Worm (Caenorhabditis elegans) whole organism, mixed stage, embryonic: ENCODE results near the gene gcy-34.

Source experiments
- M03D4.4 ChIP-seq: sonication (generic microtip); optimal IDR thresholded peaks from 2 replicates; lab custom pipeline; 2017; ENCODE audit warnings: mild to moderate bottlenecking, missing genetic modification characterization, missing compliant biosample characterization
- blmp-1 ChIP-seq: fragments of 150-350 bp; optimal IDR thresholded peaks from 2 replicates; lab custom pipeline; 2014; ENCODE audit warnings: missing biosample characterization, missing genetic modification characterization
- ceh-39 ChIP-seq: fragments of 150-350 bp; optimal IDR thresholded peaks from 2 replicates; lab custom pipeline; 2014; ENCODE audit warnings: missing biosample characterization, missing genetic modification characterization
- ceh-43 ChIP-seq: fragments of 200-800 bp; sonication (Bioruptor generic); optimal IDR thresholded peaks from 2 replicates; lab custom pipeline; 2018; ENCODE audit warnings: mild to moderate bottlenecking, missing genetic modification characterization, moderate library complexity, missing compliant biosample characterization
- ceh-83 ChIP-seq: fragments of 200-800 bp; sonication (Bioruptor generic); optimal IDR thresholded peaks from 2 replicates; lab custom pipeline; 2018; ENCODE audit warnings: mild to moderate bottlenecking, missing genetic modification characterization, missing compliant biosample characterization
- ces-1 ChIP-seq: fragments of 150-350 bp; optimal IDR thresholded peaks from 2 replicates; lab custom pipeline; 2014; ENCODE audit warnings: missing biosample characterization, missing genetic modification reagents, missing genetic modification characterization
- drap-1 ChIP-seq: fragments of 200-800 bp; sonication (Bioruptor generic); optimal IDR thresholded peaks from 3 replicates; lab custom pipeline; 2018; ENCODE audit warnings: mild to moderate bottlenecking, missing genetic modification characterization, missing compliant biosample characterization
- elt-1 ChIP-seq: sonication (generic microtip); optimal IDR thresholded peaks from 2 replicates; lab custom pipeline; 2017; ENCODE audit warnings: missing genetic modification characterization, mild to moderate bottlenecking, missing compliant biosample characterization, antibody characterized with exemption, moderate library complexity, borderline replicate concordance; ENCODE audit not compliant: insufficient read depth
- elt-3 ChIP-seq: fragments of 150-350 bp; optimal IDR thresholded peaks from 2 replicates; lab custom pipeline; 2014; ENCODE audit warnings: missing biosample characterization, missing genetic modification characterization
- ham-2 ChIP-seq: fragments of 200-800 bp; sonication (Bioruptor generic); optimal IDR thresholded peaks from 2 replicates; lab custom pipeline; 2018; ENCODE audit warnings: mild to moderate bottlenecking, missing genetic modification characterization, missing compliant biosample characterization
- hlh-1 ChIP-seq: fragments of 150-350 bp; optimal IDR thresholded peaks from 2 replicates; lab custom pipeline; 2014; ENCODE audit warnings: missing biosample characterization, missing genetic modification reagents, missing genetic modification characterization
- lin-13 ChIP-seq: fragments of 150-350 bp; optimal IDR thresholded peaks from 2 replicates; lab custom pipeline; 2014; ENCODE audit warnings: missing biosample characterization, missing genetic modification characterization
- lin-32 ChIP-seq: fragments of 200-800 bp; sonication (Bioruptor generic); optimal IDR thresholded peaks from 2 replicates; lab custom pipeline; 2018; ENCODE audit warnings: mild to moderate bottlenecking, missing genetic modification characterization, missing compliant biosample characterization
- lsy-2 ChIP-seq: fragments of 150-350 bp; optimal IDR thresholded peaks from 2 replicates; lab custom pipeline; 2014; ENCODE audit warnings: missing biosample characterization, missing genetic modification characterization
- mab-5 ChIP-seq: fragments of 150-350 bp; optimal IDR thresholded peaks from 2 replicates; lab custom pipeline; 2014; ENCODE audit warnings: missing biosample characterization, missing genetic modification characterization
- mep-1 ChIP-seq: fragments of 150-350 bp; optimal IDR thresholded peaks from 2 replicates; lab custom pipeline; 2017; ENCODE audit warnings: missing biosample characterization, missing genetic modification reagents, missing genetic modification characterization, inconsistent platforms
- mls-2 ChIP-seq: sonication (generic microtip); optimal IDR thresholded peaks from 2 replicates; lab custom pipeline; 2016; ENCODE audit warnings: mild to moderate bottlenecking, missing genetic modification characterization, moderate library complexity, missing compliant biosample characterization
- nhr-12 ChIP-seq: fragments of 150-350 bp; optimal IDR thresholded peaks from 2 replicates; lab custom pipeline; 2014; ENCODE audit warnings: missing biosample characterization, missing genetic modification characterization
- nhr-2 ChIP-seq: fragments of 150-350 bp; optimal IDR thresholded peaks from 2 replicates; lab custom pipeline; 2014; ENCODE audit warnings: missing biosample characterization, missing genetic modification characterization
- nhr-237 ChIP-seq: fragments of 150-350 bp; optimal IDR thresholded peaks from 2 replicates; lab custom pipeline; 2014; ENCODE audit warnings: missing biosample characterization, missing genetic modification characterization
- nhr-28 ChIP-seq: fragments of 150-350 bp; optimal IDR thresholded peaks from 2 replicates; lab custom pipeline; 2014; ENCODE audit warnings: missing biosample characterization, missing genetic modification characterization
- pha-4 ChIP-seq: fragments of 150-350 bp; optimal IDR thresholded peaks from 2 replicates; lab custom pipeline; 2018; ENCODE audit warnings: missing biosample characterization, missing genetic modification reagents, missing genetic modification characterization
- sem-2 ChIP-seq: fragments of 200-800 bp; sonication (Bioruptor generic); optimal IDR thresholded peaks from 2 replicates; lab custom pipeline; 2018; ENCODE audit warnings: mild to moderate bottlenecking, missing genetic modification characterization, missing compliant biosample characterization
- snpc-4 ChIP-seq: fragments of 150-350 bp; optimal IDR thresholded peaks from 2 replicates; lab custom pipeline; 2014; ENCODE audit warnings: missing biosample characterization, missing genetic modification characterization
- sptf-1 ChIP-seq: sonication (generic microtip); optimal IDR thresholded peaks from 2 replicates; lab custom pipeline; 2017; ENCODE audit warnings: mild to moderate bottlenecking, missing genetic modification characterization, moderate library complexity, missing compliant biosample characterization
- tbx-8 ChIP-seq: fragments of 200-800 bp; sonication (Bioruptor generic); optimal IDR thresholded peaks from 2 replicates; lab custom pipeline; 2018; ENCODE audit warnings: mild to moderate bottlenecking, missing genetic modification characterization, moderate library complexity, missing compliant biosample characterization
- unc-120 ChIP-seq: sonication (generic microtip); optimal IDR thresholded peaks from 2 replicates; lab custom pipeline; 2017; ENCODE audit warnings: missing genetic modification characterization, missing compliant biosample characterization; ENCODE audit not compliant: poor library complexity, severe bottlenecking
- unc-39 ChIP-seq: fragments of 150-350 bp; optimal IDR thresholded peaks from 2 replicates; lab custom pipeline; 2014; ENCODE audit warnings: missing biosample characterization, missing genetic modification characterization
- unc-62 ChIP-seq: fragments of 150-350 bp; optimal IDR thresholded peaks from 2 replicates; lab custom pipeline; 2014; ENCODE audit warnings: missing biosample characterization, missing genetic modification reagents, missing genetic modification characterization
- zip-8 ChIP-seq: fragments of 150-350 bp; optimal IDR thresholded peaks from 2 replicates; lab custom pipeline; 2014; ENCODE audit warnings: missing biosample characterization, missing genetic modification characterization
- ztf-11 ChIP-seq: fragments of 150-350 bp; optimal IDR thresholded peaks from 2 replicates; lab custom pipeline; 2014; ENCODE audit warnings: missing biosample characterization, missing genetic modification characterization

Gene gcy-34

ce11 chrV:13390936-13391335, 5.2 kb upstream of the gcy-34 start:
- no peak for TF ChIP-seq pha-4 (tag; lab: Kevin White, UChicago)
- TF ChIP-seq lsy-2 (tag; lab: Kevin White, UChicago): peak; percentile 16
- TF ChIP-seq ham-2: peak; percentile 22
- no peak for TF ChIP-seq hlh-1

- TF ChIP-seq sem-2 (GFP tag; lab: Kevin White, UChicago) (no peak), ceh-43 (GFP tag; lab: Kevin White, UChicago) (no peak), ceh-83 (GFP tag; lab: Kevin White, UChicago) (no peak), mls-2 (tag; lab: Kevin White, UChicago) (no peak), ceh-39 (tag; lab: Kevin White, UChicago) (no peak), elt-1 (peak; percentile 78), M03D4.4 (no peak)
Measured at ce11 chrV:13389454-13389853, 3.8 kb upstream of the gcy-34 start.

DNA sequence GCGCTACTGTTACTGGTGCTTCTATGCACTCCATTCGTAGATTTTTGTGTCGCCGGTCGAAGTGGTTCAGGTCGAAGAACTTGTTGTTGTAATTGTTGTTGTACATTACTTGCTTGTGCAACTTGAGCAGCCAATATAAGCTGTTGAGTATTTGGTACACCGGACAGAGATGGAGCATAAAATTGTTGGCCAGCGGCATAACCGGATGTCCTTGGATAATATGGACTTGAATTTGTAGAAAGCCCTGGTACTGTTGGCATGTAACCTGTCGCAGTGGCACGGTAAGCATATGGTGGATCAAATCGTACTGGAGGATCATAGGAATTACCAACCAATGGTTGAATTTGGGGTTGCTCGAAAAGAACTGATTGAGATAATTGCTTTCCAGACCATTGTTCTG, 3.3 kb upstream of the gcy-34 start:
- TF ChIP-seq nhr-237 (tag; lab: Kevin White, UChicago): no peak
- TF ChIP-seq blmp-1 (tag; lab: Kevin White, UChicago): no peak
- no peak for TF ChIP-seq ceh-83 (GFP tag; lab: Kevin White, UChicago)
- no peak for TF ChIP-seq tbx-8 (GFP tag; lab: Kevin White, UChicago)
- TF ChIP-seq pha-4 (tag; lab: Kevin White, UChicago): no peak
- no peak for TF ChIP-seq nhr-2

DNA sequence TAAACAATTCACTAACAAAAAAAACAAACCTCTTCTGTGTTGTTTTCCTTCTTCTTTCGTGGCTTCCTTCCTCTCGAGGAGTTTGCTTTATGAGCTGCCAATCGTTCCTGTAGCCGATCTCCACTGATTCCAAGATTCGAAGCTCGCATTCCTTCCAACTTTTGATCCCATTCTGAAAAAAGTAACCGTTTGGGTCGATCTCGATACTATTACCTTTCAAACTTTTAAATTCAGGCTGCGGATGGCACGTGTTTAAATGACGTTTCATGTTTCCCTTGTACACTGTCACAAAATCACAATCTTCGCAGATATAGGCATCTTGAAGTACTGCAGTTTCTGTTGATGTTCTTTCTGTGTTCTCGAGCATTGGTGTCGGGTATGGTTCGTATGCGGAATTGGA, 1.8 kb upstream of the gcy-34 start:
- TF ChIP-seq mab-5 (tag; lab: Kevin White, UChicago) (no peak), ces-1 (no peak), blmp-1 (tag; lab: Kevin White, UChicago) (no peak), lin-13 (tag; lab: Kevin White, UChicago) (no peak), nhr-28 (no peak), nhr-237 (tag; lab: Kevin White, UChicago) (no peak), tbx-8 (GFP tag; lab: Kevin White, UChicago) (no peak), lin-32 (GFP tag; lab: Kevin White, UChicago) (no peak), nhr-12 (no peak), ztf-11 (no peak), unc-39 (tag; lab: Kevin White, UChicago) (no peak), snpc-4 (tag; lab: Kevin White, UChicago) (no peak), unc-62 (no peak), mls-2 (tag; lab: Kevin White, UChicago) (no peak), sptf-1 (tag; lab: Kevin White, UChicago) (no peak), pha-4 (tag; lab: Kevin White, UChicago) (no peak), elt-3 (tag; lab: Kevin White, UChicago) (no peak), ham-2 (no peak)
- TF ChIP-seq, all 35 proteins: peak for 0

- TF ChIP-seq ham-2 (no peak), ztf-11 (no peak), elt-3 (tag; lab: Kevin White, UChicago) (no peak), mep-1 (tag; lab: Kevin White, UChicago) (no peak), lsy-2 (tag; lab: Kevin White, UChicago) (no peak), ceh-83 (GFP tag; lab: Kevin White, UChicago) (no peak), drap-1 (GFP tag; lab: Kevin White, UChicago) (no peak)
Measured at ce11 chrV:13380980-13381379, 4.7 kb downstream of the gcy-34 start, which contains the start of gene cpz-2. Gene cpz-2 (plus strand): TSS chrV:13381189.

- TF ChIP-seq ceh-43 (GFP tag; lab: Kevin White, UChicago) (no peak), drap-1 (GFP tag; lab: Kevin White, UChicago) (no peak), mls-2 (tag; lab: Kevin White, UChicago) (no peak), mab-5 (tag; lab: Kevin White, UChicago) (no peak), unc-120 (no peak), zip-8 (tag; lab: Kevin White, UChicago) (no peak)
Measured at ce11 chrV:13380178-13380577, 5.5 kb downstream of the gcy-34 start, which contains the start of gene ifbp-1. Gene ifbp-1 (minus strand): TSS chrV:13380262.
